Worm (Caenorhabditis elegans): ENCODE results near the gene R07H5.11.

- TF ChIP-seq aha-1 (tag; optimal IDR thresholded peaks at IDR 0.05) (no peak), unc-30 (tag; optimal IDR thresholded peaks at IDR 0.05) (no peak)
Measured at ce11 chrIV:11218037-11218436, 15.5 kb downstream of the R07H5.11 start, which contains the start of gene zip-6.
